Fruit fly (Drosophila melanogaster) whole organism, embryonic: ENCODE data around the gene sws.

Experiments used
- Aef1 ChIP-seq: fragments of 200-800 bp; sonication (Bioruptor generic); IDR thresholded peaks from 3 replicates; pipeline ENCODE4 v1.3.6; 2022; ENCODE audit warnings: missing biosample characterization, missing genetic modification characterization
- Atf3 ChIP-seq: fragments of 200-800 bp; sonication (Bioruptor generic); optimal IDR thresholded peaks from 3 replicates; lab custom pipeline; 2016; ENCODE audit warnings: missing biosample characterization, missing genetic modification characterization
- Bdp1 ChIP-seq: fragments of 200-800 bp; sonication (Bioruptor generic); optimal IDR thresholded peaks from 3 replicates; lab custom pipeline; 2016; ENCODE audit warnings: missing biosample characterization, missing genetic modification characterization
- CG14014 ChIP-seq: fragments of 200-800 bp; sonication (Bioruptor generic); IDR thresholded peaks from 2 replicates; pipeline ENCODE4 v1.3.6; 2022; ENCODE audit warnings: missing biosample characterization, missing genetic modification characterization
- CG31224 ChIP-seq: fragments of 200-800 bp; sonication (Bioruptor generic); IDR thresholded peaks from 2 replicates; pipeline ENCODE4 v1.3.6; 2022; ENCODE audit warnings: missing biosample characterization, missing genetic modification characterization
- CG4328 ChIP-seq: fragments of 200-800 bp; sonication (Bioruptor generic); optimal IDR thresholded peaks from 3 replicates; lab custom pipeline; 2017; ENCODE audit warnings: missing biosample characterization, missing genetic modification reagents, missing genetic modification characterization
- CG4730 ChIP-seq: fragments of 200-800 bp; sonication (Bioruptor generic); IDR thresholded peaks from 2 replicates; pipeline ENCODE4 v1.3.6; 2022; ENCODE audit warnings: missing biosample characterization, missing genetic modification characterization
- fru ChIP-seq: fragments of >200 bp; optimal IDR thresholded peaks from 2 replicates; lab custom pipeline; 2017
- inv ChIP-seq: fragments of 200-800 bp; sonication (Bioruptor generic); IDR thresholded peaks from 2 replicates; pipeline ENCODE4 v1.3.6; 2022; ENCODE audit warnings: missing biosample characterization, missing genetic modification characterization; ENCODE audit not compliant: partially characterized antibody
- lilli ChIP-seq: fragments of 200-800 bp; sonication (Bioruptor generic); optimal IDR thresholded peaks from 3 replicates; lab custom pipeline; 2016; ENCODE audit warnings: missing biosample characterization, missing genetic modification characterization
- pros ChIP-seq: fragments of 200-800 bp; sonication (Bioruptor generic); optimal IDR thresholded peaks from 3 replicates; lab custom pipeline; 2019; ENCODE audit warnings: missing biosample characterization, mild to moderate bottlenecking, missing genetic modification characterization, moderate library complexity

dm6 chrX:7935798-7936572 lies 32.1 kb downstream of the sws start, which contains the start of gene Ubr3:
- TF ChIP-seq CG14014 = no peak
- TF ChIP-seq CG31224 = no peak
- TF ChIP-seq Bdp1 (GFP tag; lab: Kevin White, UChicago) = no peak
- no peak for TF ChIP-seq lilli (GFP tag; lab: Kevin White, UChicago)
- no peak for TF ChIP-seq CG4730 (GFP tag; lab: Robert Waterston, UW)
- peak; percentile 74 for TF ChIP-seq inv (GFP tag; lab: Robert Waterston, UW)
- TF ChIP-seq CG4328 = no peak
- no peak for TF ChIP-seq Aef1 (GFP tag; lab: Robert Waterston, UW)
- TF ChIP-seq pros = no peak
- TF ChIP-seq Atf3 (GFP tag; lab: Kevin White, UChicago) = no peak
- no peak for TF ChIP-seq fru
